Fruit fly (Drosophila melanogaster): ENCODE results near the gene Mvb12.
A peak's percentile ranks its signal among the peaks of the same experiment; 100 is the strongest.

Gene Mvb12

DNA sequence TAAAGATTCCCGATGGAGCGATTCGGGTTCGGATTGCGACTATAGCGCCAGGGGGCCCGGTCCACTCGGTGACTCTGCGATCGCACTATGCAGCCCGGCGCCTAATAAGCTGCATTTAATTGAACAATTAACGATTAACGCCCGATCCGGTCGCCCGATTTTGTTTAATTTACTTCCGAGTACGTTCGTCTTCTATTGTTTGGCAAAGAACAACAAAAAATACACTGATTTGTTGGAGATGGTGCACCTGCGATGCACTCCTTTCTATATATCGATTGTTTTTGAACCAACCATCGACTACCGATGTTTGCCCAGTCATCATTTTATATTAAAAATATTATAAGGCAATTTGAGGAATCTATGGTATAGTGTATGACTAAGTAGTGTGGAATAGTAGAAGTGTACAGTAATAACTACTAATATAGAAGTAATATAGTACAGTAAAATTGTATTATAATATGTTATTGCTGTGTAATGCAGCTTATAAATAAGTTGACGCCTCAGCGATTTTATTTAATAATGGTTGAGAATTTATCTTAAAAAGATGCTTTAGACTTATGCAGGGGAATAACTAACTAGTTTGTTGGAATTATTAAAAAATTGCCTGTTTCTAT lies at the start of gene Mvb12:
Gene Mvb12 (minus strand): TSS at position 217 of the 614 bp plus-strand sequence.
- no peak for TF ChIP-seq Met (GFP tag; optimal IDR thresholded peaks at IDR 0.05)
- no peak for TF ChIP-seq Gug (GFP tag; IDR thresholded peaks at IDR 0.05)
- peak; percentile 5 for TF ChIP-seq CG6854 (GFP tag; optimal IDR thresholded peaks at IDR 0.05)
- TF ChIP-seq CG31627 (GFP tag; optimal IDR thresholded peaks at IDR 0.05) = no peak
- TF ChIP-seq fkh (GFP tag; optimal IDR thresholded peaks at IDR 0.05) = peak; percentile 75
- TF ChIP-seq CG3032 (tag; optimal IDR thresholded peaks at IDR 0.05) = no peak
- 0 out of 3 replicates have a peak, but pooled peaks have one; percentile 36 for TF ChIP-seq eg (GFP tag; IDR thresholded peaks at IDR 0.05)
- TF ChIP-seq CG8319 (GFP tag; optimal IDR thresholded peaks at IDR 0.05) = no peak
- peak; percentile 2 for TF ChIP-seq dsx (GFP tag; optimal IDR thresholded peaks at IDR 0.05; ENCODE audit: poor library complexity, severe bottlenecking)
- no peak for TF ChIP-seq Hr38 (GFP tag; optimal IDR thresholded peaks at IDR 0.05)
- TF ChIP-seq fd85E (GFP tag; optimal IDR thresholded peaks at IDR 0.05) = no peak
- no peak for TF ChIP-seq Eip93F (GFP tag; optimal IDR thresholded peaks at IDR 0.05)
- no peak for TF ChIP-seq esn (GFP tag; optimal IDR thresholded peaks at IDR 0.05)
- TF ChIP-seq Sox102F (GFP tag; optimal IDR thresholded peaks at IDR 0.05) = peak; percentile 24
- TF ChIP-seq Eip75B (GFP tag; optimal IDR thresholded peaks at IDR 0.05) = peak; percentile 5
- TF ChIP-seq CG10631 (GFP tag; optimal IDR thresholded peaks at IDR 0.05) = no peak
- no peak for TF ChIP-seq CG3919 (GFP tag; optimal IDR thresholded peaks at IDR 0.05)
- TF ChIP-seq Sox15 (GFP tag; optimal IDR thresholded peaks at IDR 0.05) = no peak
- TF ChIP-seq Ets21C (GFP tag; optimal IDR thresholded peaks at IDR 0.05) = no peak
- no peak for TF ChIP-seq CG34406 (GFP tag; optimal IDR thresholded peaks at IDR 0.05)
- TF ChIP-seq Blimp-1 (GFP tag; optimal IDR thresholded peaks at IDR 0.05) = no peak
- TF ChIP-seq CG11294 (GFP tag; IDR thresholded peaks at IDR 0.05) = no peak
- TF ChIP-seq CG6808 (GFP tag; optimal IDR thresholded peaks at IDR 0.05) = no peak

DNA sequence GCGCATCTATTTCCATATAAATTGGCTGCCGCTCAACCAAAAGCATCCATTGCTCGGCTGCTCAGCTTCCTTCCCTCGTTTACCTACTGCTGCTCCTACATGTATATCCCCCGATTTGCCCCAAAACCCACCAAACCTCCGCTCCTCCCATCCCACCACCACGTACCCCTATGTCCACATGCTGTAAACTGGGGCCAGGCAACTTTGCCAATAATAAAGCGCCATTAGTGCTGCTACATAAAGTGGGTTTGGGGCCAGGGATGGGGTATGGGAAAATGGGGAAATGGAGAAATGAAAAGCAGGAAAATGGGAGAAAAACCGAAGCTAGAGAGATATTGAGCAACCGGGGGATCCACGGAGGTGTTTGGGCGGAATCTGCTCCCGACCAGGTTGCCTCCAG lies 48.2 kb upstream of the Mvb12 start:
- no peak for TF ChIP-seq CG6276 (GFP tag; optimal IDR thresholded peaks at IDR 0.05)
- TF ChIP-seq Hr4 (GFP tag; optimal IDR thresholded peaks at IDR 0.05) = no peak
- no peak for TF ChIP-seq Hr38 (GFP tag; optimal IDR thresholded peaks at IDR 0.05)
- TF ChIP-seq CG15336 (GFP tag; IDR thresholded peaks at IDR 0.05) = no peak
- TF ChIP-seq CG11294 (GFP tag; IDR thresholded peaks at IDR 0.05) = no peak
- TF ChIP-seq dac (GFP tag; optimal IDR thresholded peaks at IDR 0.05) = no peak

DNA sequence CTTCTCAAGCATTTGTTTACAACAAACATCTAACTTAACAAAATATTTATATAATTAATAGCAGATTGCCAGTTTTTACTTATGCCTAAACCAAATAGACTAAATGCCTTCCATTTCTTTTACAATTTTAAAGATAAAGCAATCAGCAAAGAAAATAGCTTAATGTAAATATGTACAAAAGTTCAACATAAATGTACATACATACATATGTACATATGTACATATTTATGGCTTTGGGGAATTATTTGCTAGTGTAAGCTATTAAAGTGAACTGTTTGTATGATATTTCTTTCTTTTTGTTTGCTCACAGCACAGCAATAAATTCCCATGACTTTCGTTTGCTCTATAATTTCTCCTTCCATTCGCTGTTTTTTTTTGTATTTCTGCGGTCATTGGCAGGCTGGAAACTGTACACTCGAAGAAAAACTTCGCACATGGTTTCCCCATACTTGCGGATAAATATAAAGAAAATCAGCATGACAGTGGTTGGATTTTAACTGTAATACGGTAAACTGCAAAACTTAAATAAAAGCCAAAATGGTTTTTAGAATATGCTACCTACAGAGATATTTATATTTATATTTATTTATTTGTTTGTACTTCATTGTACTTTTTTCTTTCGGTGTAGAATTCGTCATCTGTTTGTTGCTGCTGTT lies 39.9 kb upstream of the Mvb12 start:
- TF ChIP-seq CG8319 (GFP tag; optimal IDR thresholded peaks at IDR 0.05) = no peak
- no peak for TF ChIP-seq dsx (GFP tag; optimal IDR thresholded peaks at IDR 0.05; ENCODE audit: poor library complexity, severe bottlenecking)
- TF ChIP-seq svp (GFP tag) = peak; percentile 6
- TF ChIP-seq Hr38 (GFP tag; optimal IDR thresholded peaks at IDR 0.05) = no peak
- TF ChIP-seq ss (GFP tag; optimal IDR thresholded peaks at IDR 0.05) = no peak
- peak; percentile 29 for TF ChIP-seq fkh (GFP tag; optimal IDR thresholded peaks at IDR 0.05)
- TF ChIP-seq Ets21C (GFP tag; optimal IDR thresholded peaks at IDR 0.05) = no peak
- TF ChIP-seq Lpt (GFP tag; optimal IDR thresholded peaks at IDR 0.05) = no peak
- TF ChIP-seq dac (GFP tag; optimal IDR thresholded peaks at IDR 0.05) = no peak
- no peak for TF ChIP-seq CG6808 (GFP tag; optimal IDR thresholded peaks at IDR 0.05)
- no peak for TF ChIP-seq eg (GFP tag; IDR thresholded peaks at IDR 0.05)
- no peak for TF ChIP-seq CG6276 (GFP tag; optimal IDR thresholded peaks at IDR 0.05)
- no peak for TF ChIP-seq CG6854 (GFP tag; optimal IDR thresholded peaks at IDR 0.05)

DNA sequence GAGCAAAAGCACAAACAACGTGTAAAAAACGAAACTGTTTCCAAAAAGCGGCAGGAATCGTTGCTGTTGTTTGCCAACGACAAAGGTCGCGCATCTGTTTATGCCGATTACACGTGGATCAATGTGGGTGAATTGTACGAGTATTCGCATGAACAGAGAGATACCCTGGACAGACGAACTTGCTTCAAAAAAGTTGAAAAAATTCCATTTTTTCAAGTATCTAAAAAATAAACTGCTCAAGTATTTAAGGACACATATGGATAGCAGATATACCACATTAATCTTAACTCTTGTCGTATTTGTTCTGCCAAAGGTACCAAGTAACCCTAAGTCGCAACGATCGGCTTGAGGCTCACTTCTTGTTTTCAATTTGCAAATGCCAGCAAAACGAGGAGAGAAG lies 38.8 kb upstream of the Mvb12 start:
- TF ChIP-seq svp (GFP tag) = peak; percentile 68
- TF ChIP-seq CG11762 (GFP tag; optimal IDR thresholded peaks at IDR 0.05; ENCODE audit: insufficient read depth) = no peak
- peak; percentile 60 for TF ChIP-seq Eip78C (GFP tag)

Measured in whole organism, prepupa.